Worm (Caenorhabditis elegans) whole organism, mixed stage, embryonic: Measurements from ENCODE around the gene fbxa-99.

Experiments
- M03D4.4 ChIP-seq: sonication (generic microtip); optimal IDR thresholded peaks from 2 replicates; lab custom pipeline; 2017; ENCODE audit warnings: mild to moderate bottlenecking, missing genetic modification characterization, missing compliant biosample characterization
- blmp-1 ChIP-seq: fragments of 150-350 bp; optimal IDR thresholded peaks from 2 replicates; lab custom pipeline; 2014; ENCODE audit warnings: missing biosample characterization, missing genetic modification characterization
- ceh-39 ChIP-seq: fragments of 150-350 bp; optimal IDR thresholded peaks from 2 replicates; lab custom pipeline; 2014; ENCODE audit warnings: missing biosample characterization, missing genetic modification characterization
- ceh-43 ChIP-seq: fragments of 200-800 bp; sonication (Bioruptor generic); optimal IDR thresholded peaks from 2 replicates; lab custom pipeline; 2018; ENCODE audit warnings: mild to moderate bottlenecking, missing genetic modification characterization, moderate library complexity, missing compliant biosample characterization
- ceh-83 ChIP-seq: fragments of 200-800 bp; sonication (Bioruptor generic); optimal IDR thresholded peaks from 2 replicates; lab custom pipeline; 2018; ENCODE audit warnings: mild to moderate bottlenecking, missing genetic modification characterization, missing compliant biosample characterization
- ces-1 ChIP-seq: fragments of 150-350 bp; optimal IDR thresholded peaks from 2 replicates; lab custom pipeline; 2014; ENCODE audit warnings: missing biosample characterization, missing genetic modification reagents, missing genetic modification characterization
- elt-1 ChIP-seq: sonication (generic microtip); optimal IDR thresholded peaks from 2 replicates; lab custom pipeline; 2017; ENCODE audit warnings: missing genetic modification characterization, mild to moderate bottlenecking, missing compliant biosample characterization, antibody characterized with exemption, moderate library complexity, borderline replicate concordance; ENCODE audit not compliant: insufficient read depth
- flh-1 ChIP-seq: fragments of 200-800 bp; sonication (Bioruptor generic); optimal IDR thresholded peaks from 2 replicates; lab custom pipeline; 2018; ENCODE audit warnings: mild to moderate bottlenecking, missing genetic modification characterization, moderate library complexity, missing compliant biosample characterization
- ham-2 ChIP-seq: fragments of 200-800 bp; sonication (Bioruptor generic); optimal IDR thresholded peaks from 2 replicates; lab custom pipeline; 2018; ENCODE audit warnings: mild to moderate bottlenecking, missing genetic modification characterization, missing compliant biosample characterization
- hlh-1 ChIP-seq: fragments of 150-350 bp; optimal IDR thresholded peaks from 2 replicates; lab custom pipeline; 2014; ENCODE audit warnings: missing biosample characterization, missing genetic modification reagents, missing genetic modification characterization
- lin-13 ChIP-seq: fragments of 150-350 bp; optimal IDR thresholded peaks from 2 replicates; lab custom pipeline; 2014; ENCODE audit warnings: missing biosample characterization, missing genetic modification characterization
- lsy-2 ChIP-seq: fragments of 150-350 bp; optimal IDR thresholded peaks from 2 replicates; lab custom pipeline; 2014; ENCODE audit warnings: missing biosample characterization, missing genetic modification characterization
- mab-5 ChIP-seq: fragments of 150-350 bp; optimal IDR thresholded peaks from 2 replicates; lab custom pipeline; 2014; ENCODE audit warnings: missing biosample characterization, missing genetic modification characterization
- mep-1 ChIP-seq: fragments of 150-350 bp; optimal IDR thresholded peaks from 2 replicates; lab custom pipeline; 2017; ENCODE audit warnings: missing biosample characterization, missing genetic modification reagents, missing genetic modification characterization, inconsistent platforms
- nhr-12 ChIP-seq: fragments of 150-350 bp; optimal IDR thresholded peaks from 2 replicates; lab custom pipeline; 2014; ENCODE audit warnings: missing biosample characterization, missing genetic modification characterization
- nhr-2 ChIP-seq: fragments of 150-350 bp; optimal IDR thresholded peaks from 2 replicates; lab custom pipeline; 2014; ENCODE audit warnings: missing biosample characterization, missing genetic modification characterization
- nhr-237 ChIP-seq: fragments of 150-350 bp; optimal IDR thresholded peaks from 2 replicates; lab custom pipeline; 2014; ENCODE audit warnings: missing biosample characterization, missing genetic modification characterization
- nhr-28 ChIP-seq: fragments of 150-350 bp; optimal IDR thresholded peaks from 2 replicates; lab custom pipeline; 2014; ENCODE audit warnings: missing biosample characterization, missing genetic modification characterization
- nhr-76 ChIP-seq: sonication (generic microtip); optimal IDR thresholded peaks from 2 replicates; lab custom pipeline; 2017; ENCODE audit warnings: missing biosample characterization, missing genetic modification characterization
- pha-4 ChIP-seq: fragments of 150-350 bp; optimal IDR thresholded peaks from 2 replicates; lab custom pipeline; 2018; ENCODE audit warnings: missing biosample characterization, missing genetic modification reagents, missing genetic modification characterization
- sem-2 ChIP-seq: fragments of 200-800 bp; sonication (Bioruptor generic); optimal IDR thresholded peaks from 2 replicates; lab custom pipeline; 2018; ENCODE audit warnings: mild to moderate bottlenecking, missing genetic modification characterization, missing compliant biosample characterization
- snpc-4 ChIP-seq: fragments of 150-350 bp; optimal IDR thresholded peaks from 2 replicates; lab custom pipeline; 2014; ENCODE audit warnings: missing biosample characterization, missing genetic modification characterization
- sptf-1 ChIP-seq: sonication (generic microtip); optimal IDR thresholded peaks from 2 replicates; lab custom pipeline; 2017; ENCODE audit warnings: mild to moderate bottlenecking, missing genetic modification characterization, moderate library complexity, missing compliant biosample characterization
- tbx-8 ChIP-seq: fragments of 200-800 bp; sonication (Bioruptor generic); optimal IDR thresholded peaks from 2 replicates; lab custom pipeline; 2018; ENCODE audit warnings: mild to moderate bottlenecking, missing genetic modification characterization, moderate library complexity, missing compliant biosample characterization
- unc-120 ChIP-seq: sonication (generic microtip); optimal IDR thresholded peaks from 2 replicates; lab custom pipeline; 2017; ENCODE audit warnings: missing genetic modification characterization, missing compliant biosample characterization; ENCODE audit not compliant: poor library complexity, severe bottlenecking
- unc-39 ChIP-seq: fragments of 150-350 bp; optimal IDR thresholded peaks from 2 replicates; lab custom pipeline; 2014; ENCODE audit warnings: missing biosample characterization, missing genetic modification characterization
- unc-62 ChIP-seq: fragments of 150-350 bp; optimal IDR thresholded peaks from 2 replicates; lab custom pipeline; 2014; ENCODE audit warnings: missing biosample characterization, missing genetic modification reagents, missing genetic modification characterization
- zip-8 ChIP-seq: fragments of 150-350 bp; optimal IDR thresholded peaks from 2 replicates; lab custom pipeline; 2014; ENCODE audit warnings: missing biosample characterization, missing genetic modification characterization
- ztf-11 ChIP-seq: fragments of 150-350 bp; optimal IDR thresholded peaks from 2 replicates; lab custom pipeline; 2014; ENCODE audit warnings: missing biosample characterization, missing genetic modification characterization

Gene fbxa-99

ce11 chrV:16024300-16024699 is 41.6 kb upstream of the fbxa-99 start, which contains the start of gene T10C6.6:
Gene T10C6.6, plus strand, starts transcription at chrV:16024326.
- TF ChIP-seq nhr-237 (tag; lab: Kevin White, UChicago): no peak
- TF ChIP-seq mep-1: no peak
- no peak for TF ChIP-seq blmp-1 (tag; lab: Kevin White, UChicago)
- TF ChIP-seq pha-4 (tag; lab: Kevin White, UChicago): no peak
- TF ChIP-seq flh-1 (GFP tag; lab: Kevin White, UChicago): no peak

ce11 chrV:16023559-16023958 is 40.9 kb upstream of the fbxa-99 start:
- TF ChIP-seq tbx-8: no peak
- no peak for TF ChIP-seq hlh-1 (tag; lab: Kevin White, UChicago)

ce11 chrV:16023051-16023450 is 40.4 kb upstream of the fbxa-99 start, which contains the start of gene cwc-15:
Gene cwc-15, plus strand, starts transcription at chrV:16023351.
- TF ChIP-seq nhr-76: no peak
- TF ChIP-seq hlh-1 (tag; lab: Kevin White, UChicago): no peak
- TF ChIP-seq ceh-83: no peak
- TF ChIP-seq ceh-43: no peak
- TF ChIP-seq unc-62 (GFP tag; lab: Kevin White, UChicago): no peak
- no peak for TF ChIP-seq pha-4 (tag; lab: Kevin White, UChicago)
- no peak for TF ChIP-seq flh-1 (GFP tag; lab: Kevin White, UChicago)
- TF ChIP-seq elt-1 (tag; lab: Kevin White, UChicago): no peak
- TF ChIP-seq unc-39 (tag; lab: Kevin White, UChicago): no peak
- TF ChIP-seq ces-1 (GFP tag; lab: Kevin White, UChicago): no peak
- no peak for TF ChIP-seq nhr-2 (tag; lab: Kevin White, UChicago)
- TF ChIP-seq M03D4.4 (tag; lab: Kevin White, UChicago): no peak
- TF ChIP-seq nhr-28 (tag; lab: Kevin White, UChicago): no peak
- no peak for TF ChIP-seq unc-120 (tag; lab: Kevin White, UChicago)
- TF ChIP-seq sptf-1: no peak
- no peak for TF ChIP-seq ceh-39
- no peak for TF ChIP-seq sem-2 (GFP tag; lab: Kevin White, UChicago)
- no peak for TF ChIP-seq nhr-237 (tag; lab: Kevin White, UChicago)
- no peak for TF ChIP-seq lin-13

ce11 chrV:16022600-16022999 is 39.9 kb upstream of the fbxa-99 start:
- no peak for TF ChIP-seq mep-1
- TF ChIP-seq pha-4 (tag; lab: Kevin White, UChicago): no peak
- no peak for TF ChIP-seq nhr-12 (tag; lab: Kevin White, UChicago)
- no peak for TF ChIP-seq flh-1 (GFP tag; lab: Kevin White, UChicago)
- TF ChIP-seq sptf-1: peak; percentile 59
- no peak for TF ChIP-seq snpc-4 (tag; lab: Kevin White, UChicago)
- no peak for TF ChIP-seq elt-1 (tag; lab: Kevin White, UChicago)

- TF ChIP-seq mab-5 (tag; lab: Kevin White, UChicago) (no peak), snpc-4 (tag; lab: Kevin White, UChicago) (no peak), lsy-2 (tag; lab: Kevin White, UChicago) (no peak), unc-39 (tag; lab: Kevin White, UChicago) (no peak), mep-1 (no peak), nhr-12 (tag; lab: Kevin White, UChicago) (no peak), ztf-11 (tag; lab: Kevin White, UChicago) (no peak), ces-1 (GFP tag; lab: Kevin White, UChicago) (no peak), ceh-43 (no peak), elt-1 (tag; lab: Kevin White, UChicago) (no peak)
- TF ChIP-seq, all 35 proteins: peak for 0
Observed at ce11 chrV:16020042-16020441, 37.4 kb upstream of the fbxa-99 start, which contains the start of gene srx-44. Gene srx-44, plus strand, starts transcription at chrV:16020342.

- no peak for TF ChIP-seq M03D4.4 (tag; lab: Kevin White, UChicago)
- no peak for TF ChIP-seq ham-2 (GFP tag; lab: Kevin White, UChicago)
- TF ChIP-seq nhr-28 (tag; lab: Kevin White, UChicago): no peak
- TF ChIP-seq zip-8 (tag; lab: Kevin White, UChicago): no peak
- no peak for TF ChIP-seq elt-1 (tag; lab: Kevin White, UChicago)
Observed at ce11 chrV:16017671-16018070, 35.0 kb upstream of the fbxa-99 start, which contains the start of gene srx-43. Gene srx-43, plus strand, starts transcription at chrV:16017971.
